Worm (Caenorhabditis elegans): ENCODE data around the gene aexr-3.

aexr-3 gene

ce11 chrX:8998809-8999208 lies 37.8 kb upstream of the aexr-3 start, which contains the start of gene C24A3.1:
Gene C24A3.1 (plus strand): TSS chrX:8999071.
- TF ChIP-seq aha-1 (tag) (peak; percentile 94), Y48G9A.11 (GFP tag; IDR thresholded peaks at IDR 0.05) (no peak), lin-38 (GFP tag; IDR thresholded peaks at IDR 0.05) (no peak), gei-8 (GFP tag; optimal IDR thresholded peaks at IDR 0.05) (no peak)

DNA sequence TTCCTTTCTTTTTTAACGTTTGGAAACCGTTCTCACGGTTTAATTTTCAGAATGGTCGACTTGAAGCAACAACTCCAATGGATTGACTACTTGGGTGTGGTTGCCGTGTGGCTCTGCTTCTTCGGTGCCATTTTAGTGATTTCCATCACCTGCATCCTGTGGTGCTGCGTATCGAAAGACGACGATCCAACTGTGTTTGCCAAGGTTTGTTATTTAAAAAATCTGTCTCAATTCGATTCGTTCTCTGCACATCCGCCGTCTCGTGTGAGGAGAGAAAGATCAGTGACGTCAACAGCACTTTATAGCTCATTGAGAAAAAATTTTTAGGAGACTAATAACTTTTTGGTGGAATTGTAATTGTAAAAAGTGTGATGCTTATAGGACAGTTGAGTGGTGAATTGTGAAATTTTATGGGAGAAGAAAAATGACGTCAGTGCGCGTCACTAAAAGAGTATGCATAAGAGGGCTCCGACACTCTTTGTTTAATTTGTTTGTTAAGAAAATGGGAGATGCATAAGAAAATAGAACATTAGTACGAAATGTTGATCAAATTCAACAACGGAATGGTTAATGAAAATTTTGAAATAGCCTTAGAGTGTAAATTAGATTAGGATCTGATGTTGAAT lies 36.6 kb upstream of the aexr-3 start, which contains the start of gene C24A3.2:
TSS of gene C24A3.2 (plus strand) at position 51 of the 626 bp plus-strand sequence.
- TF ChIP-seq unc-62 (GFP tag; optimal IDR thresholded peaks at IDR 0.05 in 1 of 2) (no peak), unc-62 (tag; optimal IDR thresholded peaks at IDR 0.05) (no peak), T20F7.1 (GFP tag; optimal IDR thresholded peaks at IDR 0.05) (no peak), lsy-2 (tag; optimal IDR thresholded peaks at IDR 0.05) (peak in 1 of 2 experiments; percentile 39), aha-1 (tag) (peak; percentile 92), zfp-2 (tag; optimal IDR thresholded peaks at IDR 0.05) (no peak)

ce11 chrX:8996496-8997116 lies 35.6 kb upstream of the aexr-3 start:
- TF ChIP-seq dve-1 (tag; optimal IDR thresholded peaks at IDR 0.05; ENCODE audit: insufficient read depth) (peak; percentile 14), fkh-10 (GFP tag; optimal IDR thresholded peaks at IDR 0.05) (peak; percentile 75), unc-62 (GFP tag; optimal IDR thresholded peaks at IDR 0.05 in 1 of 2) (peak in 1 of 2 experiments; percentile 91), unc-62 (tag; optimal IDR thresholded peaks at IDR 0.05) (no peak), Y75B8A.6 (GFP tag; IDR thresholded peaks at IDR 0.05) (no peak), nhr-28 (tag; optimal IDR thresholded peaks at IDR 0.05) (no peak), D1046.2 (GFP tag; IDR thresholded peaks at IDR 0.05) (no peak), dpl-1 (GFP tag; optimal IDR thresholded peaks at IDR 0.05) (no peak)

ce11 chrX:8995527-8995946 lies 34.6 kb upstream of the aexr-3 start:
- TF ChIP-seq Y105C5A.15 (GFP tag; IDR thresholded peaks at IDR 0.05) = no peak
- TF ChIP-seq jun-1 (tag; optimal IDR thresholded peaks at IDR 0.05) = no peak
- peak; percentile 63 for TF ChIP-seq F37D6.2 (tag; optimal IDR thresholded peaks at IDR 0.05)
- no peak for TF ChIP-seq lin-29 (GFP tag; IDR thresholded peaks at IDR 0.05)
- TF ChIP-seq fkh-10 (GFP tag; optimal IDR thresholded peaks at IDR 0.05) = peak; percentile 40
- TF ChIP-seq lin-39 (tag; optimal IDR thresholded peaks at IDR 0.05) = peak; percentile 14
- peak; percentile 60 for TF ChIP-seq mep-1 (tag; optimal IDR thresholded peaks at IDR 0.05)
- TF ChIP-seq gei-8 (GFP tag; optimal IDR thresholded peaks at IDR 0.05) = peak; percentile 8
- TF ChIP-seq egl-43 (GFP tag; IDR thresholded peaks at IDR 0.05) = peak; percentile 66
- TF ChIP-seq vab-7 (GFP tag; IDR thresholded peaks at IDR 0.05) = no peak
- TF ChIP-seq daf-16 (GFP tag; optimal IDR thresholded peaks at IDR 0.05) = peak in 1 of 2 experiments; percentile 34
- no peak for TF ChIP-seq daf-16 (tag; optimal IDR thresholded peaks at IDR 0.05)
- peak; percentile 36 for TF ChIP-seq aha-1 (tag)
- no peak for TF ChIP-seq hlh-30 (tag; optimal IDR thresholded peaks at IDR 0.05; ENCODE audit: insufficient read depth)
- TF ChIP-seq lsy-2 (tag; optimal IDR thresholded peaks at IDR 0.05) = peak in 1 of 2 experiments; percentile 23
- TF ChIP-seq ceh-20 (GFP tag; IDR thresholded peaks at IDR 0.05) = 0 out of 2 replicates have a peak, but pooled peaks have one; percentile 32
- peak in 1 of 2 experiments; percentile 8 for TF ChIP-seq hif-1 (tag; optimal IDR thresholded peaks at IDR 0.05)
- no peak for TF ChIP-seq R02D3.7 (tag; optimal IDR thresholded peaks at IDR 0.05)
- no peak for TF ChIP-seq nhr-102 (tag; optimal IDR thresholded peaks at IDR 0.05)
- peak; percentile 14; the same call in 1 of the 2 replicates for TF ChIP-seq pha-4 (GFP tag; IDR thresholded peaks at IDR 0.05)
- no peak for TF ChIP-seq pha-4 (tag; optimal IDR thresholded peaks at IDR 0.05)
- TF ChIP-seq F49E8.2 (tag; optimal IDR thresholded peaks at IDR 0.05; ENCODE audit: borderline replicate concordance) = no peak
- peak; percentile 75 for TF ChIP-seq hmg-1.1 (GFP tag; IDR thresholded peaks at IDR 0.05)
- TF ChIP-seq aly-2 (tag; optimal IDR thresholded peaks at IDR 0.05) = no peak
- TF ChIP-seq rbr-2 (tag; optimal IDR thresholded peaks at IDR 0.05) = peak; percentile 61
- TF ChIP-seq set-16 (GFP tag; IDR thresholded peaks at IDR 0.05) = peak; percentile 82
- TF ChIP-seq mdt-29 (GFP tag; IDR thresholded peaks at IDR 0.05) = no peak
- TF ChIP-seq mdl-1 (tag; optimal IDR thresholded peaks at IDR 0.05) = peak in 1 of 2 experiments; percentile 5
- TF ChIP-seq hlh-11 (tag; optimal IDR thresholded peaks at IDR 0.05) = peak; percentile 46
- no peak for TF ChIP-seq spr-1 (tag; optimal IDR thresholded peaks at IDR 0.05)
